Worm (Caenorhabditis elegans) whole organism, L4 larva: ENCODE measurements around the gene ZK757.2.
A peak's percentile ranks its signal among the peaks of the same experiment; 100 is the strongest.

Source experiments
- D1046.2 ChIP-seq: fragments of 200-800 bp; sonication (Bioruptor generic); IDR thresholded peaks from 2 replicates; pipeline ENCODE4 v1.3.6; 2022; ENCODE audit warnings: missing genetic modification characterization, missing compliant biosample characterization
- F26F4.8 ChIP-seq: fragments of 200-800 bp; sonication (Bioruptor generic); conservative IDR thresholded peaks from 2 replicates; pipeline ENCODE4 v1.3.6; 2022; ENCODE audit warnings: missing genetic modification characterization, missing compliant biosample characterization
- F44E2.7 ChIP-seq: fragments of 200-800 bp; sonication (Bioruptor generic); IDR thresholded peaks from 2 replicates; pipeline ENCODE4 v2.1.2; 2022; ENCODE audit warnings: missing genetic modification characterization, missing compliant biosample characterization
- R02D3.7 ChIP-seq: fragments of 150-350 bp; sonication (generic microtip); optimal IDR thresholded peaks from 3 replicates; lab custom pipeline; 2014; ENCODE audit warnings: missing biosample characterization, missing genetic modification characterization
- Y105C5A.15 ChIP-seq: fragments of 200-800 bp; sonication (Bioruptor generic); IDR thresholded peaks from 2 replicates; pipeline ENCODE4 v1.3.6; 2022; ENCODE audit warnings: missing genetic modification characterization, missing compliant biosample characterization
- aha-1 ChIP-seq: fragments of 150-350 bp; peaks from one replicate; lab custom pipeline; 2014; ENCODE audit warnings: missing biosample characterization, missing genetic modification characterization
- ama-1 ChIP-seq: fragments of 150-350 bp; optimal IDR thresholded peaks from 2 replicates; lab custom pipeline; 2014; ENCODE audit warnings: inconsistent platforms, mixed read lengths
- attf-4 ChIP-seq: sonication (generic microtip); optimal IDR thresholded peaks from 3 replicates; lab custom pipeline; 2017; ENCODE audit warnings: missing biosample characterization, missing genetic modification characterization
- ceh-44 ChIP-seq: fragments of 200-800 bp; sonication (Bioruptor generic); IDR thresholded peaks from 2 replicates; pipeline ENCODE4 v1.3.6; 2022; ENCODE audit warnings: missing genetic modification reagents, missing genetic modification characterization, missing compliant biosample characterization
- ces-1 ChIP-seq: fragments of 150-350 bp; sonication (generic microtip); optimal IDR thresholded peaks from 4 replicates; lab custom pipeline; 2014; ENCODE audit warnings: missing biosample characterization, missing genetic modification reagents, missing genetic modification characterization
- ctbp-1 ChIP-seq: fragments of 200-800 bp; sonication (Bioruptor generic); IDR thresholded peaks from 2 replicates; pipeline ENCODE4 v1.3.6; 2022; ENCODE audit warnings: missing genetic modification reagents, missing genetic modification characterization, missing compliant biosample characterization
- daf-12 ChIP-seq: fragments of 150-350 bp; optimal IDR thresholded peaks from 2 replicates; lab custom pipeline; 2014; ENCODE audit warnings: missing biosample characterization, missing genetic modification reagents, missing genetic modification characterization
- dmd-6 ChIP-seq: fragments of 200-800 bp; sonication (Bioruptor generic); IDR thresholded peaks from 2 replicates; pipeline ENCODE4 v1.3.6; 2022; ENCODE audit warnings: missing genetic modification reagents, missing genetic modification characterization, missing compliant biosample characterization
- dmd-8 ChIP-seq: fragments of 200-800 bp; sonication (Bioruptor generic); IDR thresholded peaks from 2 replicates; pipeline ENCODE4 v1.3.6; 2022; ENCODE audit warnings: missing genetic modification characterization, missing compliant biosample characterization
- dpl-1 ChIP-seq: fragments of 150-350 bp; optimal IDR thresholded peaks from 2 replicates; lab custom pipeline; 2014; ENCODE audit warnings: missing biosample characterization, missing genetic modification reagents, missing genetic modification characterization
- dve-1 ChIP-seq: sonication (generic microtip); optimal IDR thresholded peaks from 2 replicates; lab custom pipeline; 2017; ENCODE audit warnings: antibody characterized with exemption, mild to moderate bottlenecking, missing genetic modification characterization, missing compliant biosample characterization; ENCODE audit not compliant: insufficient read depth
- fkh-10 ChIP-seq: fragments of 150-350 bp; optimal IDR thresholded peaks from 2 replicates; lab custom pipeline; 2014; ENCODE audit warnings: missing biosample characterization, missing genetic modification reagents, missing genetic modification characterization
- hif-1 ChIP-seq, 2 experiments: sonication (generic microtip); optimal IDR thresholded peaks; 2 replicates each; lab custom pipeline; 2016 to 2017; ENCODE audit warnings: missing compliant biosample characterization in 2 of 2, missing genetic modification characterization in 2 of 2, missing genetic modification reagents in 2 of 2, missing genotype in 2 of 2, mild to moderate bottlenecking in 1 of 2
- hlh-11 ChIP-seq: fragments of 200-800 bp; sonication (Bioruptor generic); optimal IDR thresholded peaks from 2 replicates; lab custom pipeline; 2018; ENCODE audit warnings: mild to moderate bottlenecking, missing genetic modification characterization, missing compliant biosample characterization
- hlh-30 ChIP-seq: sonication (generic microtip); optimal IDR thresholded peaks from 2 replicates; lab custom pipeline; 2017; ENCODE audit warnings: antibody characterized with exemption, mild to moderate bottlenecking, missing genetic modification characterization, missing compliant biosample characterization; ENCODE audit not compliant: insufficient read depth
- hmg-1.1 ChIP-seq: fragments of 200-800 bp; sonication (Bioruptor generic); IDR thresholded peaks from 2 replicates; pipeline ENCODE4 v1.3.6; 2022; ENCODE audit warnings: missing genetic modification reagents, missing genetic modification characterization, missing compliant biosample characterization
- jun-1 ChIP-seq: fragments of 150-350 bp; optimal IDR thresholded peaks from 2 replicates; lab custom pipeline; 2014; ENCODE audit warnings: missing biosample characterization, missing genetic modification reagents, missing genetic modification characterization
- lin-29 ChIP-seq: fragments of 200-800 bp; sonication (Bioruptor generic); IDR thresholded peaks from 2 replicates; pipeline ENCODE4 v1.3.6; 2022; ENCODE audit warnings: missing genetic modification reagents, missing genetic modification characterization, missing compliant biosample characterization
- lsy-2 ChIP-seq, 2 experiments: fragments of 150-350 bp in 1 of 2; sonication (generic microtip) in 1 of 2; optimal IDR thresholded peaks; 2 replicates each; lab custom pipeline; 2014 to 2017; ENCODE audit warnings: missing biosample characterization in 2 of 2, missing genetic modification characterization in 2 of 2
- mdl-1 ChIP-seq, 2 experiments: fragments of 150-350 bp in 1 of 2; sonication (generic microtip) in 1 of 2; optimal IDR thresholded peaks; 2 replicates each; lab custom pipeline; 2014 to 2017; ENCODE audit warnings: missing biosample characterization in 2 of 2, missing genetic modification characterization in 2 of 2
- mdt-29 ChIP-seq: fragments of 200-800 bp; sonication (Bioruptor generic); IDR thresholded peaks from 2 replicates; pipeline ENCODE4 v1.3.6; 2022; ENCODE audit warnings: missing genetic modification reagents, missing genetic modification characterization, missing compliant biosample characterization
- mep-1 ChIP-seq: fragments of 150-350 bp; sonication (generic microtip); optimal IDR thresholded peaks from 3 replicates; lab custom pipeline; 2014; ENCODE audit warnings: missing biosample characterization, missing genetic modification characterization
- mes-2 ChIP-seq: sonication (generic microtip); optimal IDR thresholded peaks from 2 replicates; lab custom pipeline; 2016; ENCODE audit warnings: missing genotype, mild to moderate bottlenecking, missing genetic modification characterization, missing compliant biosample characterization; ENCODE audit not compliant: poor library complexity, severe bottlenecking
- mxl-2 ChIP-seq: fragments of 200-800 bp; sonication (Bioruptor generic); conservative IDR thresholded peaks from 2 replicates; pipeline ENCODE4 v1.3.6; 2022; ENCODE audit warnings: missing genetic modification reagents, missing genetic modification characterization, missing compliant biosample characterization
- nhr-237 ChIP-seq: sonication (generic microtip); optimal IDR thresholded peaks from 2 replicates; lab custom pipeline; 2017; ENCODE audit warnings: missing biosample characterization, missing genetic modification characterization
- nhr-25 ChIP-seq: sonication (generic microtip); optimal IDR thresholded peaks from 2 replicates; lab custom pipeline; 2017; ENCODE audit warnings: missing genetic modification characterization, mild to moderate bottlenecking, missing compliant biosample characterization, antibody characterized with exemption, moderate library complexity, borderline replicate concordance; ENCODE audit not compliant: insufficient read depth
- nhr-28 ChIP-seq: fragments of 150-350 bp; optimal IDR thresholded peaks from 2 replicates; lab custom pipeline; 2014; ENCODE audit warnings: missing biosample characterization, missing genetic modification characterization
- nhr-48 ChIP-seq: sonication (generic microtip); optimal IDR thresholded peaks from 2 replicates; lab custom pipeline; 2016; ENCODE audit warnings: mild to moderate bottlenecking, missing genetic modification characterization, missing compliant biosample characterization
- nhr-77 ChIP-seq: fragments of 150-350 bp; optimal IDR thresholded peaks from 2 replicates; lab custom pipeline; 2014; ENCODE audit warnings: missing biosample characterization, missing genetic modification characterization
- rbr-2 ChIP-seq: sonication (generic microtip); optimal IDR thresholded peaks from 2 replicates; lab custom pipeline; 2016; ENCODE audit warnings: missing genotype, missing genetic modification characterization, missing compliant biosample characterization
- sdz-12 ChIP-seq: fragments of 200-800 bp; sonication (Bioruptor generic); optimal IDR thresholded peaks from 2 replicates; lab custom pipeline; 2018; ENCODE audit warnings: mild to moderate bottlenecking, missing genetic modification characterization, missing compliant biosample characterization
- set-16 ChIP-seq: fragments of 200-800 bp; sonication (Bioruptor generic); IDR thresholded peaks from 2 replicates; pipeline ENCODE4 v1.3.6; 2022; ENCODE audit warnings: missing genetic modification reagents, missing genetic modification characterization, missing compliant biosample characterization
- spr-3 ChIP-seq: fragments of 200-800 bp; sonication (Bioruptor generic); optimal IDR thresholded peaks from 2 replicates; lab custom pipeline; 2018; ENCODE audit warnings: mild to moderate bottlenecking, missing genetic modification characterization, missing compliant biosample characterization
- unc-62 ChIP-seq, 3 experiments: fragments of 150-350 bp in 1 of 3; sonication (generic microtip); optimal IDR thresholded peaks in 2 of 3; peaks in 1 of 3; 1 replicate in 1 of 3; 2 replicates in 2 of 3; lab custom pipeline; 2014 to 2017; ENCODE audit warnings: missing biosample characterization in 3 of 3, missing genetic modification characterization in 3 of 3, missing genetic modification reagents in 3 of 3, missing genotype in 1 of 3
- zfp-2 ChIP-seq: sonication (generic microtip); optimal IDR thresholded peaks from 2 replicates; lab custom pipeline; 2016; ENCODE audit warnings: mild to moderate bottlenecking, missing genetic modification characterization, missing compliant biosample characterization
- ztf-11 ChIP-seq: fragments of 150-350 bp; optimal IDR thresholded peaks from 2 replicates; lab custom pipeline; 2014; ENCODE audit warnings: missing biosample characterization, missing genetic modification characterization

The ZK757.2 gene

DNA sequence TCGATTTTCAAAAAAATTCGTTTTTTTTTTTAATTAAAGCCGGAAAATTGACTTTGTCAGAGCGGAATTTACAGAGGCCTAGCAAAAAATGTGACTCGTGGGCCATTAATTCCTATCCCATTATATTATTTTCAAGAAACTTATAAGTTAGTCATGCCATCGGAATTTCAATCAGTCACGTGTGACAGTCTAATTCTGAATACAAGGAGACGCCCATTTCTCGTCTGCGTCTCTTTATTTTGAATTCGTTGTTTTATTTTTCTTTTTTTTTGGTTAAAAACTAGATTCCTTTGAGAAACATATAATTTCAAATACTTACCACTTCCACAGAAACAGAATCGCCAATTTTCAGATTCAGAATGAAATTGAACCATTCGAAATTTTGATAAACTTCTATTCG, 30.0 kb upstream of the ZK757.2 start:
- TF ChIP-seq hlh-30 (tag; lab: Kevin White, UChicago) (peak; percentile 7), dve-1 (tag; lab: Kevin White, UChicago) (peak; percentile 2), nhr-237 (no peak)

DNA sequence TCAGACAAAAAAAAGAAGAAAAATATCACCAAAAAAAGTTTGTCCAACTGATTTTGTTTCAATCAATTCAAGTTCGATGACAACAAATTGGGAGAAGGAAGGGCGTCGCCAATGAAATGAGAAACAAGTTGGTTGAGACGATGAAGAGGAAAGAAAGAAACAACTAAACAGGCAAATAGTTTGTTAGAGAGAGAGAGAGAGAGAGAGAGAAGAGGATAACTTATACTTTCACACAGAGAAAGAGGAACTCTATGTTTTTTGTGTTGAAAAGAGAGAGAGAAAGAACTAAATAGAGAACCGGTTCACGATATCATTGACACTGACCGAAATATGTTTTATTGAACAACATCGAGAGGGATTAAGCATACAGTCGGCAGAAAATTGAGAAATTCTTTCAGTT, 28.8 kb upstream of the ZK757.2 start:
- TF ChIP-seq mes-2 (tag; lab: Kevin White, UChicago) (peak; percentile 22), attf-4 (tag; lab: Kevin White, UChicago) (no peak), nhr-28 (tag; lab: Kevin White, UChicago) (peak; percentile 37), ces-1 (no peak), unc-62 (GFP tag; optimal IDR thresholded peaks at IDR 0.05 in 1 of 2; lab: Kevin White, UChicago) (peak in 1 of 2 experiments; percentile 23), unc-62 (tag; optimal IDR thresholded peaks at IDR 0.05; lab: Kevin White, UChicago) (no peak), dve-1 (tag; lab: Kevin White, UChicago) (no peak)

DNA sequence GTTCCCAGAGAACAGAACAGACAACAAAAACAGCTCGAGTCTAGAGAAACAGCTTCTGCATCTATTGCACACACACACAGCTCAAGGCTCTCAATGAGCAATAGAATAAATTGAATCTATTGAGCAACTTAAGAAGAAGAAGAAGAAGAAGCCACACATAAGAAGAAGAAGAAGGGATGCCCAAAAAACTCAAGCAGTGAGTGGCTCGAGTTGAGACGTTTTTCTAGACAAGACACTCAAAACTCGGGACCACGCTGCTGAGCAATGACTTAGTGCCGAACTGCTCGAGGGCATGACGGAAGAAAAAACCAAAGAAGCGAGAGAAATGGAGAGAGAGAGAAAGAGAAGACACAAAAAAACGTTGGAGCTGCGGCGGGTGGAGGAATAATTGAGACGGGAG, 26.6 kb upstream of the ZK757.2 start:
- TF ChIP-seq mdl-1 (tag; optimal IDR thresholded peaks at IDR 0.05; lab: Kevin White, UChicago) (peak in 1 of 2 experiments; percentile 36), ces-1 (peak; percentile 73), hif-1 (tag; optimal IDR thresholded peaks at IDR 0.05; lab: Kevin White, UChicago) (peak in 1 of 2 experiments; percentile 11), hlh-30 (tag; lab: Kevin White, UChicago) (peak; percentile 80), daf-12 (tag; lab: Kevin White, UChicago) (no peak), unc-62 (GFP tag; optimal IDR thresholded peaks at IDR 0.05 in 1 of 2; lab: Kevin White, UChicago) (peak in 1 of 2 experiments; percentile 95), unc-62 (tag; optimal IDR thresholded peaks at IDR 0.05; lab: Kevin White, UChicago) (no peak), set-16 (GFP tag; lab: Robert Waterston, UW) (0 out of 2 replicates have a peak, but pooled peaks have one; percentile 17), dmd-6 (0 out of 2 replicates have a peak, but pooled peaks have one; percentile 21), dmd-8 (GFP tag; lab: Robert Waterston, UW) (no peak), mdt-29 (GFP tag; lab: Robert Waterston, UW) (no peak), aha-1 (peak; percentile 90), Y105C5A.15 (GFP tag; lab: Robert Waterston, UW) (no peak), rbr-2 (peak; percentile 47), lsy-2 (tag; optimal IDR thresholded peaks at IDR 0.05; lab: Kevin White, UChicago) (peak in 1 of 2 experiments; percentile 1), mep-1 (tag; lab: Kevin White, UChicago) (peak; percentile 45), dpl-1 (GFP tag; lab: Kevin White, UChicago) (no peak), ctbp-1 (GFP tag; lab: Robert Waterston, UW) (0 out of 2 replicates have a peak, but pooled peaks have one; percentile 44), fkh-10 (peak; percentile 83), hlh-11 (tag; lab: Kevin White, UChicago) (peak; percentile 19), hmg-1.1 (GFP tag; lab: Robert Waterston, UW) (0 out of 2 replicates have a peak, but pooled peaks have one; percentile 51)

DNA sequence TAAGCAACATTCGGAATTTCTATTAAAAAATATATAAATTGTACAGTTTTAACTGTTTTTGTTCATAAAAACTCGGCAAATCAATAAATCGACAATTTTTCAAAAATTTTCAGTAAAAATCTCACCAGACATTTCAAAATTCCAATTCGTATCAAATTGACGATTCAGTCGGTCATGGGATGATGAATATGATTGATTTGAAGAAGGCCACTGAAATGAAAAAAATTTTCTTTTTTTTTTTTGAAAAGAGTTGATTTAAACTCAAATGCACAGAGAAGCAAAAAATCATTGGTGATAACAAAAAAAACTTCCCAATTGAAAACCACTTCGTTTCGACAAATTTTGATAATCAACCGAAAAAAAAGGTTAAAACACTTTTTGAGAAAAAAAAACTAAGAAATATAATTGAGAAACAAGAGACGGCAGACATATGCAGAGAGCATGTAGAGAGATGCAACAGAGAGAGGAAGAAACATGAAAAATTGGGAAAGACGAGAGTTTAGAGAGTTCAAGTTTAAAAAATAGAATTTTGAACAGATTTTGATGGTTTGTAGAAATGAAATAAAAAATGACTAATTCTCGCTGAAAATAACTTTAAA, 25.1 kb upstream of the ZK757.2 start:
- TF ChIP-seq F26F4.8 (GFP tag; lab: Robert Waterston, UW) = no peak
- peak; percentile 33 for TF ChIP-seq hlh-30 (tag; lab: Kevin White, UChicago)
- no peak for TF ChIP-seq ceh-44
- TF ChIP-seq sdz-12 (GFP tag; lab: Kevin White, UChicago) = no peak
- TF ChIP-seq R02D3.7 (tag; lab: Kevin White, UChicago) = no peak
- TF ChIP-seq lsy-2 (tag; optimal IDR thresholded peaks at IDR 0.05; lab: Kevin White, UChicago) = peak in 1 of 2 experiments; percentile 1
- peak in 1 of 2 experiments; percentile 91 for TF ChIP-seq unc-62 (GFP tag; optimal IDR thresholded peaks at IDR 0.05 in 1 of 2; lab: Kevin White, UChicago)
- TF ChIP-seq unc-62 (tag; optimal IDR thresholded peaks at IDR 0.05; lab: Kevin White, UChicago) = no peak
- TF ChIP-seq lin-29 (GFP tag; lab: Robert Waterston, UW) = no peak
- TF ChIP-seq jun-1 (tag; lab: Kevin White, UChicago) = no peak
- TF ChIP-seq mep-1 (tag; lab: Kevin White, UChicago) = peak; percentile 44
- TF ChIP-seq ama-1 (lab: Kevin White, UChicago) = no peak
- TF ChIP-seq nhr-28 (tag; lab: Kevin White, UChicago) = peak; percentile 33
- no peak for TF ChIP-seq hmg-1.1 (GFP tag; lab: Robert Waterston, UW)
- TF ChIP-seq nhr-48 (tag; lab: Kevin White, UChicago) = no peak
- TF ChIP-seq nhr-237 = no peak
- peak; percentile 9 for TF ChIP-seq nhr-77 (tag; lab: Kevin White, UChicago)
- TF ChIP-seq zfp-2 (tag; lab: Kevin White, UChicago) = no peak
- TF ChIP-seq mxl-2 (GFP tag; lab: Robert Waterston, UW) = no peak
- TF ChIP-seq ztf-11 = no peak
- no peak for TF ChIP-seq nhr-25 (tag; lab: Kevin White, UChicago)
- TF ChIP-seq spr-3 (GFP tag; lab: Kevin White, UChicago) = no peak
- no peak for TF ChIP-seq F44E2.7 (GFP tag; lab: Robert Waterston, UW)
- no peak for TF ChIP-seq mdt-29 (GFP tag; lab: Robert Waterston, UW)
- TF ChIP-seq D1046.2 (GFP tag; lab: Robert Waterston, UW) = no peak
- no peak for TF ChIP-seq hif-1 (tag; optimal IDR thresholded peaks at IDR 0.05; lab: Kevin White, UChicago)
